Fruit fly (Drosophila melanogaster) whole organism, wandering third instar larva: ENCODE data around the gene wwk.
A peak's percentile ranks its signal among the peaks of the same experiment; 100 is the strongest.

ENCODE experiments used
- Abd-B ChIP-seq: fragments of >200 bp; optimal IDR thresholded peaks from 2 replicates; lab custom pipeline; 2017; ENCODE audit warnings: missing biosample characterization, missing genetic modification characterization
- CG32264 ChIP-seq: fragments of 200-800 bp; sonication (Bioruptor generic); optimal IDR thresholded peaks from 2 replicates; lab custom pipeline; 2016; ENCODE audit warnings: missing biosample characterization, missing genetic modification characterization
- Dfd ChIP-seq: fragments of >200 bp; optimal IDR thresholded peaks from 2 replicates; lab custom pipeline; 2017; ENCODE audit warnings: missing biosample characterization, missing genetic modification characterization
- Dif ChIP-seq: fragments of 200-275, 200-300 bp; sonication (Bioruptor generic); optimal IDR thresholded peaks from 2 replicates; lab custom pipeline; 2018; ENCODE audit warnings: missing biosample characterization, missing genetic modification characterization; ENCODE audit not compliant: partially characterized antibody
- GATAd ChIP-seq: sonication (Bioruptor generic); optimal IDR thresholded peaks from 2 replicates; lab custom pipeline; 2016; ENCODE audit warnings: missing biosample characterization, missing genetic modification characterization
- HLH106 ChIP-seq: fragments of 200-800 bp; optimal IDR thresholded peaks from 3 replicates; lab custom pipeline; 2019; ENCODE audit warnings: missing biosample characterization, mild to moderate bottlenecking, missing genetic modification characterization, moderate library complexity
- Hr78 ChIP-seq: fragments of >200 bp; optimal IDR thresholded peaks from 2 replicates; lab custom pipeline; 2017; ENCODE audit warnings: missing biosample characterization, missing genetic modification characterization
- Hr83 ChIP-seq: fragments of 200-300 bp; sonication (Bioruptor generic); optimal IDR thresholded peaks from 2 replicates; lab custom pipeline; 2016; ENCODE audit warnings: missing biosample characterization, mild to moderate bottlenecking, missing genetic modification characterization, moderate library complexity; ENCODE audit not compliant: poor library complexity, severe bottlenecking
- Mio ChIP-seq: sonication (Bioruptor generic); optimal IDR thresholded peaks from 2 replicates; lab custom pipeline; 2016; ENCODE audit warnings: missing biosample characterization, missing genetic modification characterization
- Myc ChIP-seq: fragments of >200 bp; optimal IDR thresholded peaks from 2 replicates; lab custom pipeline; 2017
- OdsH ChIP-seq: fragments of 200-800 bp; sonication (Bioruptor generic); optimal IDR thresholded peaks from 2 replicates; lab custom pipeline; 2016; ENCODE audit warnings: missing biosample characterization, mild to moderate bottlenecking, missing genetic modification characterization
- Rel ChIP-seq, 2 experiments: fragments of 200-800 bp; sonication (Bioruptor generic) in 1 of 2; optimal IDR thresholded peaks; 2 replicates in 1 of 2; 3 replicates in 1 of 2; lab custom pipeline; 2016 to 2019; ENCODE audit warnings: mild to moderate bottlenecking in 2 of 2, missing biosample characterization in 2 of 2, missing genetic modification characterization in 2 of 2, moderate library complexity in 1 of 2
- Sp1 ChIP-seq: fragments of 200-800 bp; sonication (Bioruptor generic); optimal IDR thresholded peaks from 3 replicates; lab custom pipeline; 2019; ENCODE audit warnings: missing biosample characterization, mild to moderate bottlenecking, missing genetic modification characterization, moderate library complexity
- Vsx2 ChIP-seq: fragments of 200-300, 225-300 bp; sonication (Bioruptor generic); optimal IDR thresholded peaks from 2 replicates; lab custom pipeline; 2018; ENCODE audit warnings: missing biosample characterization, missing genetic modification characterization; ENCODE audit not compliant: partially characterized antibody
- brk ChIP-seq: fragments of 200-800 bp; sonication (Bioruptor generic); optimal IDR thresholded peaks from 2 replicates; lab custom pipeline; 2016; ENCODE audit warnings: missing biosample characterization, mild to moderate bottlenecking, missing genetic modification characterization
- dl ChIP-seq, 2 experiments: fragments of 175-275, 200-275 bp in 1 of 2; fragments of 200-275 bp in 1 of 2; sonication (Bioruptor generic); optimal IDR thresholded peaks; lab custom pipeline; 2018; ENCODE audit warnings: mild to moderate bottlenecking in 2 of 2, missing biosample characterization in 2 of 2, missing genetic modification characterization in 2 of 2, moderate library complexity in 2 of 2; ENCODE audit not compliant: partially characterized antibody in 2 of 2, insufficient read depth in 1 of 2
- dsf ChIP-seq: sonication (Bioruptor generic); optimal IDR thresholded peaks from 2 replicates; lab custom pipeline; 2016; ENCODE audit warnings: missing biosample characterization, missing genetic modification characterization, borderline replicate concordance
- ey ChIP-seq: fragments of 200-800 bp; sonication (Bioruptor generic); optimal IDR thresholded peaks from 2 replicates; lab custom pipeline; 2016; ENCODE audit warnings: missing biosample characterization, missing genetic modification characterization
- foxo ChIP-seq, 2 experiments: fragments of 200-800 bp; sonication (Bioruptor generic); optimal IDR thresholded peaks; 2 replicates in 1 of 2; 3 replicates in 1 of 2; lab custom pipeline; 2016 to 2017; ENCODE audit warnings: missing biosample characterization in 2 of 2, missing genetic modification characterization in 2 of 2
- fru ChIP-seq: fragments of 200-800 bp; sonication (Bioruptor generic); optimal IDR thresholded peaks from 3 replicates; lab custom pipeline; 2016; ENCODE audit warnings: missing biosample characterization, mild to moderate bottlenecking, missing genetic modification characterization
- jim ChIP-seq: fragments of 175-275, 200-325 bp; sonication (Bioruptor generic); optimal IDR thresholded peaks from 2 replicates; lab custom pipeline; 2016; ENCODE audit warnings: missing biosample characterization, mild to moderate bottlenecking, missing genetic modification characterization
- rgr ChIP-seq: fragments of 200-800 bp; sonication (Bioruptor generic); optimal IDR thresholded peaks from 3 replicates; lab custom pipeline; 2016; ENCODE audit warnings: missing biosample characterization, mild to moderate bottlenecking, missing genetic modification characterization
- sage ChIP-seq: fragments of 200-800 bp; sonication (Bioruptor generic); optimal IDR thresholded peaks from 2 replicates; lab custom pipeline; 2016; ENCODE audit warnings: missing biosample characterization, mild to moderate bottlenecking, missing genetic modification characterization
- sv ChIP-seq: fragments of 200-800 bp; sonication (Bioruptor generic); optimal IDR thresholded peaks from 3 replicates; lab custom pipeline; 2016; ENCODE audit warnings: missing biosample characterization, missing genetic modification characterization
- usp ChIP-seq: fragments of >200 bp; optimal IDR thresholded peaks from 2 replicates; lab custom pipeline; 2017; ENCODE audit warnings: missing biosample characterization, missing genetic modification characterization

Gene wwk

dm6 chr2L:15056359-15057220, 18.0 kb upstream of the wwk start (continued):
- peak; percentile 24 to 85 for TF ChIP-seq dl (GFP tag; optimal IDR thresholded peaks at IDR 0.05; lab: Kevin White, UChicago; ENCODE audit: insufficient read depth in 1 of 2, partially characterized antibody in 2 of 2)
- TF ChIP-seq ey (GFP tag; lab: Kevin White, UChicago): peak; percentile 69
- no peak for TF ChIP-seq Dfd (GFP tag; lab: Kevin White, UChicago)
- no peak for TF ChIP-seq Abd-B (GFP tag; lab: Kevin White, UChicago)

- TF ChIP-seq Myc (lab: Kevin White, UChicago) (no peak), Rel (GFP tag; optimal IDR thresholded peaks at IDR 0.05; lab: Kevin White, UChicago) (no peak), Rel (tag; optimal IDR thresholded peaks at IDR 0.05; lab: Kevin White, UChicago) (peak; percentile 39)
These were observed 17.1 kb upstream of the wwk start, which contains the start of gene ck for dm6 chr2L:15057225-15058117. TSS of gene ck (minus strand) at chr2L:15057862.

- TF ChIP-seq Rel (GFP tag; optimal IDR thresholded peaks at IDR 0.05; lab: Kevin White, UChicago) (no peak), Rel (tag; optimal IDR thresholded peaks at IDR 0.05; lab: Kevin White, UChicago) (no peak), Dif (no peak), rgr (GFP tag; lab: Kevin White, UChicago) (no peak)
These were observed 16.5 kb upstream of the wwk start, which contains the start of gene CG33679 for dm6 chr2L:15058118-15058402. TSS of gene CG33679 (plus strand) at chr2L:15058303.

dm6 chr2L:15059000-15059399, 15.6 kb upstream of the wwk start:
- TF ChIP-seq brk (no peak), HLH106 (tag; lab: Kevin White, UChicago) (no peak), dsf (GFP tag; lab: Kevin White, UChicago) (no peak), sage (no peak), Hr83 (GFP tag; lab: Kevin White, UChicago) (no peak), usp (no peak), CG32264 (GFP tag; lab: Kevin White, UChicago) (no peak), Mio (GFP tag; lab: Kevin White, UChicago) (no peak), OdsH (no peak), foxo (GFP tag; optimal IDR thresholded peaks at IDR 0.05; lab: Kevin White, UChicago) (no peak), jim (no peak), GATAd (no peak), Sp1 (GFP tag; lab: Kevin White, UChicago) (no peak), Hr78 (GFP tag; lab: Kevin White, UChicago) (no peak), Myc (lab: Kevin White, UChicago) (no peak), sv (GFP tag; lab: Kevin White, UChicago) (no peak), Rel (GFP tag; optimal IDR thresholded peaks at IDR 0.05; lab: Kevin White, UChicago) (no peak), Rel (tag; optimal IDR thresholded peaks at IDR 0.05; lab: Kevin White, UChicago) (no peak)

- no peak for TF ChIP-seq sv (GFP tag; lab: Kevin White, UChicago)
- TF ChIP-seq fru (GFP tag; lab: Kevin White, UChicago): no peak
- peak; percentile 7 for TF ChIP-seq rgr (GFP tag; lab: Kevin White, UChicago)
- TF ChIP-seq Rel (GFP tag; optimal IDR thresholded peaks at IDR 0.05; lab: Kevin White, UChicago): no peak
- TF ChIP-seq Rel (tag; optimal IDR thresholded peaks at IDR 0.05; lab: Kevin White, UChicago): peak; percentile 17
- no peak for TF ChIP-seq Hr83 (GFP tag; lab: Kevin White, UChicago)
- TF ChIP-seq Myc (lab: Kevin White, UChicago): peak; percentile 78
- peak; percentile 77 for TF ChIP-seq Vsx2 (GFP tag; lab: Kevin White, UChicago)
- TF ChIP-seq GATAd: no peak
- TF ChIP-seq, all 38 proteins: peak for 4
These were observed 14.0 kb upstream of the wwk start, which contains the start of gene TfIIS for dm6 chr2L:15060580-15061005. TSS of gene TfIIS (minus strand) at chr2L:15060757.
